Worm (Caenorhabditis elegans) whole organism, dauer: ENCODE results near the gene C08F11.7.
"Not testable (repeated sequence)": the region's sequence is repeated elsewhere in the genome, so short reads cannot be mapped to it uniquely, and the experiment has no call there.

Source experiments
- unc-62 ChIP-seq: sonication (generic microtip); optimal IDR thresholded peaks from 2 replicates; lab custom pipeline; 2017; ENCODE audit warnings: missing biosample characterization, missing genetic modification reagents, missing genetic modification characterization

Gene C08F11.7

ce11 chrIV:13636975-13637374 lies at the start of gene C08F11.7:
Gene C08F11.7, plus strand, starts transcription at chrIV:13637275.
- TF ChIP-seq unc-62 = no peak

ce11 chrIV:13588544-13589043 lies 48.5 kb upstream of the C08F11.7 start, which contains the start of gene sru-9:
Gene sru-9, plus strand, starts transcription at chrIV:13588993.
- not testable (repeated sequence) for TF ChIP-seq unc-62

ce11 chrIV:13591645-13592044 lies 45.4 kb upstream of the C08F11.7 start, which contains the start of gene tsp-5:
Gene tsp-5, minus strand, starts transcription at chrIV:13591745.
- no peak for TF ChIP-seq unc-62

ce11 chrIV:13593351-13593750 lies 43.7 kb upstream of the C08F11.7 start, which contains the start of gene Y45F10B.3:
Gene Y45F10B.3, plus strand, starts transcription at chrIV:13593651.
- no peak for TF ChIP-seq unc-62

- not testable (repeated sequence) for TF ChIP-seq unc-62
These were observed 39.3 kb upstream of the C08F11.7 start, which contains the start of gene Y45F10B.9 for ce11 chrIV:13597813-13598212. Gene Y45F10B.9, minus strand, starts transcription at chrIV:13597913.

DNA sequence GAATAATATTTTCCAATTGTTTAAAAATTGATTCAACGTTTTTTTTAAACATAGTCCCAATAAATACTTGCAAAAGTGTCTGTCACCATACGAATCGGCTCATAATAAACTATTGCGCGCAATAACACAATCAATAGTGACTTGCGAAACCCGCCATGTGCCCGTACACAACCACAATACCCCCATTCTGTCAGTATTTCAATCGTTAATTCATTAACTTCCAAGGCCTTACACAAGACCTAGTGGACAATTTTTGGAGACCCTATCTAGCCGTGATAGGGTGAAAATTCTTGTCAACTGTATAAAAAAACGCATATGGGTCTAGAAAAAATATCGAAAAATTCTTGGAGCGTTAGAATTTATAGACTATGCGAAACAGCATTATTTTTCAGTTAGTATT lies 36.4 kb upstream of the C08F11.7 start:
- TF ChIP-seq unc-62 = no peak

- TF ChIP-seq unc-62 = no peak
These were observed 35.6 kb upstream of the C08F11.7 start for ce11 chrIV:13601428-13601827.

DNA sequence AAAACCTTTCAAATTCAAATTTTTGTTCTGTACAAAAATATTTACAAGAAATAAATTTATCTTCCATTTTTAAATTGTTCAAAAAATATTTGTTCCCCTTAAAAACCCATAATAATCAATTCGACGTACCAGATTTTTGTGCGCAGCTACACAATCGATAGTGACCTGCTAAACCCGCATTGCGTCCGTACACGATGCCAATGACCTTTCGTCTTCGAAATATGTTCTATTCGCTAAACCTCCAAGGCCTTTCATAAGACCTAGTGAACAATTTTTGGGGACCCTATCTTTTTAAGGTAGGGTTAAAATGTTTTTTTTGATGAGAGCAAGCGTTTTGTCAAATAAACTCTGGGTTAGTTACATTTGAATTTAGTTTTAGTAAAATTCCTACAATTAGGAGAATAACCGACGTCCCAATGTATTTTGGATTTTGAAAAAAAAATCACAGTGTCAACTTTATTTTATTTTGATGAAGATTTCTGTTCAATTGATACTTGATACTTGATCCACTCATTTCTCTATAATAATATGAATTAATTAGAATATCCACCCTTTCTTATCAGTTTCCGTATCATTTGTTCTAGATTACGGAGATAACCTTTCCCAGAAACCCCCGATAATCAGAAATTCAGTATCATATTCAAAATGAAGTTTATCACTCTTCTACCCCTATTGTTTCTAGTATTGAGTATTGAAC lies 35.0 kb upstream of the C08F11.7 start, which contains the start of gene Y45F10B.59:
Gene Y45F10B.59 (plus strand): TSS at position 647 of the 697 bp plus-strand sequence.
- no peak for TF ChIP-seq unc-62

DNA sequence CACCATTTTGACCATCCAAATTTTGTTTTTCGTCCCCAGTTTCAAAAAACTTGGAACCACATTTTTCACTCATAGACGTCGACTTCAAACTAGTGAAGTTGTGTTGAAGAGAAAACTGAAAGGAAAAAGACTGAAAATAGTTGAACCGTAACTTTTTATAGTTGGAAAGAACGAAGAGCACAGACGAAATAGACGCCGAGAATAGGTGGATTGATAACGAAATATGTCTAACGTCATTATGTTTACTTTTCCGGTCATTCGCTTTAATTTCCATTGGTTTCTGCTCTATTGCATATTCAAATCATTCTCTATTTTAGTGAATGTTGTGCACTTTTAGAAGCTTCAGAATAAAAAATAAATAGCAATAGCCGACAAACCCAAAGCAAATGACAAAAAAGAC lies 27.3 kb upstream of the C08F11.7 start, which contains the start of gene C08F11.13:
Gene C08F11.13 (minus strand): TSS at position 138 of the 400 bp plus-strand sequence.
- no peak for TF ChIP-seq unc-62

DNA sequence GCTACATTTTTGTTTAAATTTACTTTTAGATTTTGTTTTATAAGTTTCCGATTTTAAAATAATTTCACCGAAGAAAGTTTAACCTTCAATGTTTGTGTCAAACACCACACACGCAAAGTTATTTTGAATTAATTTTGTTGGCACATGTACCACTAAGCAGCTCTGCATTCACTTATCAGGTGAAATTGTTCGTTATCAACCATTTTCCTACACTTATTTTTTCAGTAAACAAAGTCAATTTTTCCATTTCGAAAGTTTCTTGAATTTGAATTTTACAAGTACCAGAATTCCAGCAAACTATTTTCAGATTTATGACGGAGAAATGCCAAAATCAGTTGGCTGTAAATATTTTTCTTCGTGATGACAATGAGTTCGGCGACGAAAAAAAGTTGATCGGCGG lies 17.9 kb upstream of the C08F11.7 start, which contains the start of gene C08F11.3:
Gene C08F11.3 (plus strand): TSS at position 301 of the 400 bp plus-strand sequence.
- TF ChIP-seq unc-62 = no peak

DNA sequence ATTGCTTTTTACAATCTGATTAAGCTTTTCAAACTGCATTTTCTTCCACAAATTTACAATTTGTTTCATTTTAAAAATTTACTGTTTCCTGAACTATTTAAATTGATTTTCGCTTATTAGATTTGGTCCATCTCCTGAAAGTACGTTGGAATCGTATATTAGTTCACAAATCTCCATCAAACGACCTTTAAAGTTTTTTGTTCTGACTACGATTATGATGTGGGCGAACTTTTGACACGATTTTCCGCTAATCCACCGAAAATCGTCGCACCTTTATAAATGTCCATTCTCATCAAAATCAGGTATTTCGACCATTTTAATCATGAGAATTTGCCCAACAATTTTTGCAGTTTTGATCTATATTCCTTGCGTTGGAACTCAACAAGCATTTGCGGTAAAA lies 13.5 kb upstream of the C08F11.7 start, which contains the start of gene C08F11.1:
Gene C08F11.1 (plus strand): TSS at position 301 of the 400 bp plus-strand sequence.
- no peak for TF ChIP-seq unc-62

- no peak for TF ChIP-seq unc-62
These were observed 10.6 kb upstream of the C08F11.7 start, which contains the start of gene sru-21 for ce11 chrIV:13626469-13626868. Gene sru-21, plus strand, starts transcription at chrIV:13626769.

DNA sequence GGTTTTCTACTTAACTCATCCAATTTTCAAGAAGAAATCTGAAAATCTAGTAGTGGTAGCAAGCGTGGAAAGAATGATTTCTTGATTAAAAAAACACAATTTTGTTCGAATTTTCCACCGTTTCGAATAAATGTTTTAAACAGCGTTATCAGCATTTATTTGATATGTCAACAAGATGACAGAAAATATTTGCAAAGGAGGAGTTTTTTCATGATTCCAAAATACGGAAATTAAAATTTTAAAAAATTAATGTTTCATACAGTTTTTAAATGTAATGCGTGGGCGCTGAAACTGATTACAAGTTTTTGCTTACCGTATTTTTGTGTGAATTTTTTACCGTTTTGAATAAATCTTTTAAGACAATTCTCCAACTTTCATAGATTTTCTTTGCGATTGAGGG lies 4.5 kb upstream of the C08F11.7 start:
- no peak for TF ChIP-seq unc-62

DNA sequence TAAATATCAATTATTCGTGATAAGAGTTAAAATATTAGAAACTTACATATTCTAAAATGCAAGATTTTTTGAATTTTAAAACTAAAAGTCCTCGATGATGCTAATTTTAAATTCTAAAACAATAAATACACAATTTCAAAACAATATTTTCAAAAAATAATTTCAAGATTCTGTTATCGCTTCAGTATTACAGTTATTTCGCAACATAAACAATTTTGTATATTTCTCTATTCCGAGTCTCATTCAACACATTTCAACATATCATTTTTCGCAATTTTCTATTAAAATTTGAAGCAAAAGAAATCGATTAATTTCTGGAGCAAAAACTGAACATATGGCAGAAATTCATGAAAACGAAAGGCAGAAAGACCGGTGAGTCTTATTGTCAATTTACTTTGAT lies 3.9 kb upstream of the C08F11.7 start, which contains the start of gene fbxa-98:
Gene fbxa-98 (plus strand): TSS at position 243 of the 400 bp plus-strand sequence.
- TF ChIP-seq unc-62 = no peak

- TF ChIP-seq unc-62 = no peak
These were observed 2.0 kb downstream of the C08F11.7 start, which contains the start of gene ugt-22 for ce11 chrIV:13639027-13639426. Gene ugt-22, plus strand, starts transcription at chrIV:13639260.

- TF ChIP-seq unc-62 = no peak
These were observed 8.7 kb downstream of the C08F11.7 start, which contains the start of gene srz-29 for ce11 chrIV:13645823-13646222. Gene srz-29, minus strand, starts transcription at chrIV:13645923.

DNA sequence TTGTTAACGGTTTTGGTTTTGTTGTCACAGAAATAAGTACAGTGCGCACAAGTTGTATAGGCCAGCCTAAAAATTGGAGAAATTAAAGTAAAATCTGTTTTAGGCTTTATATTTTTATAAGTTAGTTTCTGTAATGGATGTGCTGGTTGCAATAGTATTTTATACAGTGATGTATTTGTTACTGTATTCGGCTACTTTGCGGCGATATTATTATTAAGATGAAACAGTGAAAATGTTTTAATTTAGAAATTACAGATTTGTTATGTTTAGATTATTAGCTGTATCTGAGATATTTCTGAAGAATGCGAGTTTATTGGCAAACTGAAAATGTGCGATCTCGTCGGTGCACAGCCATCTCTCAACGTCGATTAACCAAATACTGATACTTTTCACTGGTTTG lies 10.5 kb downstream of the C08F11.7 start, which contains the start of gene ule-4:
Gene ule-4 (minus strand): TSS at position 101 of the 400 bp plus-strand sequence.
- TF ChIP-seq unc-62 = no peak
